Fruit fly (Drosophila melanogaster): ENCODE measurements around the gene CG7099.

CG7099 gene

DNA sequence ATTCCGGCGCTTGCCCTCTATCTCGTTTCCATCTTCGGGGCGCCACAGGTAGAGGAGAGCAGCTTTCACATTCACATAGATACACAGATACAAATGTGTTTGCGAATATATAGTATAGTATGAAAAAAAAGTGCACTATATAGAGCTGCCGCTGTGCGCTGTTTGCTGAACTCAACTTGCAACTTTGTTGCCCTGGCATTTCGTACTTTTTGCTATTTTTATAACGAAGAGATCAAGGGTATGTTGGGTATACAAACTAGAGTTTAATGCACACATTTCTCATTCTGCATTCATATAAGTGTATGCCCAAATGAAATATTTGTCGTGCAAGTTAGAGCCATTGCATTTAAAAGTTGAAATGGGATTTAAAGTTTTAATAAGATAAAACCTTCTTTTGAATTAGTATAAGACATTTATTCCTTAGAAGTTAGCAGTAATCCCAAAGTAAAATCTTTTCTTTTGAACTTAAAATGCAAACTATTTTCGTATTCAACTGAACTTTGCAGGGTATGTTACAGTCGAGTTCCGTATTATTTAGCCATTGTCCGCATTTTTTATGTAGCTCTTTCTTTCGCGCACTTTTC, 43.6 kb downstream of the CG7099 start:
- TF ChIP-seq psq (optimal IDR thresholded peaks at IDR 0.05) (no peak), Sin3A (optimal IDR thresholded peaks at IDR 0.05) (no peak), insv (optimal IDR thresholded peaks at IDR 0.05) (no peak), ttk (optimal IDR thresholded peaks at IDR 0.05) (no peak), Myc (optimal IDR thresholded peaks at IDR 0.05) (no peak), h (optimal IDR thresholded peaks at IDR 0.05) (no peak)

dm6 chr2L:13434795-13435634, 47.6 kb downstream of the CG7099 start, which contains the start of gene Tehao:
Gene Tehao (plus strand): TSS chr2L:13435622.
- TF ChIP-seq insv (optimal IDR thresholded peaks at IDR 0.05) (no peak), psq (optimal IDR thresholded peaks at IDR 0.05) (no peak), Sin3A (optimal IDR thresholded peaks at IDR 0.05) (no peak), Myc (optimal IDR thresholded peaks at IDR 0.05) (no peak), ttk (optimal IDR thresholded peaks at IDR 0.05) (no peak)

DNA sequence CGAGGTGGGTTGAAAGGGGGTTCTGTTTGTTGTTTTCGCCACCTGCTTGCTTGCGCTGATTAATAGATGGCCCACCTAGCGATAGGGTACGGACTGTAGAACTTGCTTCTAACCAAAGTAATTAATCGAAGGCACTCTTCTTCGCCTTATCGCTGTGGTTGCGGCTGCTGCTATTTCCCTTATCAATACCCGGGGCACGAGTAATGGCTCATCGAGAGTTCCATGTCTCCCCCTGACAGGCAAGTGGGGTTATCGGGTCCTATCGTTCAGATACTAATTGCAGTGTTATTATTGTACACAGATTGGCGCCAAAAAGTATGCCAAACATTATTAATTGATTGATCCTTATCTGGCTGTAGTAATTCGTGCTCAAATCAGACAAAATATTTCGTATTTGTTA, 49.4 kb downstream of the CG7099 start:
- TF ChIP-seq Myc (optimal IDR thresholded peaks at IDR 0.05) (no peak), Sin3A (optimal IDR thresholded peaks at IDR 0.05) (no peak), h (optimal IDR thresholded peaks at IDR 0.05) (no peak), psq (optimal IDR thresholded peaks at IDR 0.05) (no peak), ttk (optimal IDR thresholded peaks at IDR 0.05) (no peak), insv (optimal IDR thresholded peaks at IDR 0.05) (no peak)

Measured in Kc167 (cell line).